Worm (Caenorhabditis elegans) whole organism, L1 larva: ENCODE measurements around the gene rep-1.

Experiments
- C16A3.4 ChIP-seq: fragments of 150-350 bp; optimal IDR thresholded peaks from 2 replicates; lab custom pipeline; 2014; ENCODE audit warnings: missing biosample characterization, missing genetic modification characterization
- C34B4.2 ChIP-seq: sonication (generic microtip); optimal IDR thresholded peaks from 2 replicates; lab custom pipeline; 2017; ENCODE audit warnings: mild to moderate bottlenecking, missing genetic modification characterization, missing compliant biosample characterization
- F16B12.6 ChIP-seq: fragments of 150-350 bp; optimal IDR thresholded peaks from 2 replicates; lab custom pipeline; 2014; ENCODE audit warnings: missing biosample characterization, missing genetic modification characterization
- Y116A8C.19 ChIP-seq: sonication (generic microtip); optimal IDR thresholded peaks from 2 replicates; lab custom pipeline; 2016; ENCODE audit warnings: missing compliant biosample characterization, missing genetic modification characterization, borderline replicate concordance
- ama-1 ChIP-seq: fragments of 150-350 bp; optimal IDR thresholded peaks from 2 replicates; lab custom pipeline; 2014
- blmp-1 ChIP-seq: fragments of 150-350 bp; optimal IDR thresholded peaks from 2 replicates; lab custom pipeline; 2014; ENCODE audit warnings: missing biosample characterization, missing genetic modification characterization
- ceh-82 ChIP-seq, 3 experiments: fragments of 150-350 bp in 1 of 3; sonication (generic microtip) in 2 of 3; optimal IDR thresholded peaks; 2 replicates each; lab custom pipeline; 2014 to 2017; ENCODE audit warnings: missing biosample characterization in 3 of 3, missing genetic modification characterization in 3 of 3
- ceh-88 ChIP-seq: fragments of 200-800 bp; sonication (Bioruptor generic); IDR thresholded peaks from 2 replicates; pipeline ENCODE4 v1.3.6; 2022; ENCODE audit warnings: missing genetic modification characterization, missing compliant biosample characterization
- ceh-90 ChIP-seq: sonication (generic microtip); optimal IDR thresholded peaks from 2 replicates; lab custom pipeline; 2016; ENCODE audit warnings: missing genetic modification characterization, missing compliant biosample characterization
- dpl-1 ChIP-seq, 3 experiments: fragments of 150-350 bp in 2 of 3; sonication (generic microtip) in 1 of 3; optimal IDR thresholded peaks; 2 replicates each; lab custom pipeline; 2014 to 2017; ENCODE audit warnings: missing biosample characterization in 3 of 3, missing genetic modification characterization in 3 of 3, missing genetic modification reagents in 3 of 3
- efl-1 ChIP-seq, 4 experiments: fragments of 150-350 bp; optimal IDR thresholded peaks in 3 of 4; peaks in 1 of 4; 1 replicate in 1 of 4; 2 replicates in 3 of 4; lab custom pipeline; 2014; ENCODE audit warnings: missing biosample characterization in 2 of 4, missing genetic modification characterization in 2 of 4, missing genetic modification reagents in 2 of 4
- efl-3 ChIP-seq: fragments of 200-800 bp; sonication (Bioruptor generic); optimal IDR thresholded peaks from 2 replicates; lab custom pipeline; 2018; ENCODE audit warnings: mild to moderate bottlenecking, missing genetic modification characterization, missing compliant biosample characterization
- elt-3 ChIP-seq, 6 experiments: fragments of 150-350 bp in 1 of 6; sonication (generic microtip); optimal IDR thresholded peaks; 2 replicates each; lab custom pipeline; 2017 to 2018; ENCODE audit warnings: missing biosample characterization in 6 of 6, missing genetic modification characterization in 6 of 6, inconsistent platforms in 1 of 6
- ets-5 ChIP-seq: fragments of 200-800 bp; sonication (Bioruptor generic); IDR thresholded peaks from 2 replicates; pipeline ENCODE4 v1.3.6; 2022; ENCODE audit warnings: missing genetic modification characterization, missing compliant biosample characterization
- fkh-10 ChIP-seq: sonication (generic microtip); optimal IDR thresholded peaks from 2 replicates; lab custom pipeline; 2017; ENCODE audit warnings: missing biosample characterization, missing genetic modification reagents, missing genetic modification characterization
- hlh-4 ChIP-seq: sonication (generic microtip); optimal IDR thresholded peaks from 2 replicates; lab custom pipeline; 2016; ENCODE audit warnings: mild to moderate bottlenecking, missing genetic modification characterization, missing compliant biosample characterization
- hpl-2 ChIP-seq: fragments of 150-350 bp; optimal IDR thresholded peaks from 2 replicates; lab custom pipeline; 2014; ENCODE audit warnings: missing biosample characterization, missing genetic modification reagents, missing genetic modification characterization
- isw-1 ChIP-seq: fragments of 200-800 bp; sonication (Bioruptor generic); IDR thresholded peaks from 2 replicates; pipeline ENCODE4 v1.3.6; 2022; ENCODE audit warnings: missing genetic modification characterization, missing compliant biosample characterization
- jun-1 ChIP-seq: fragments of 150-350 bp; optimal IDR thresholded peaks from 2 replicates; lab custom pipeline; 2014; ENCODE audit warnings: missing biosample characterization, missing genetic modification reagents, missing genetic modification characterization
- lin-13 ChIP-seq: fragments of 150-350 bp; optimal IDR thresholded peaks from 2 replicates; lab custom pipeline; 2014; ENCODE audit warnings: missing biosample characterization, missing genetic modification reagents, missing genetic modification characterization
- lin-14 ChIP-seq: fragments of 200-800 bp; sonication (Bioruptor generic); optimal IDR thresholded peaks from 2 replicates; lab custom pipeline; 2018; ENCODE audit warnings: mild to moderate bottlenecking, missing genetic modification characterization, moderate library complexity, missing compliant biosample characterization
- lin-15B ChIP-seq: fragments of 150-350 bp; sonication (generic microtip); optimal IDR thresholded peaks from 3 replicates; lab custom pipeline; 2014; ENCODE audit warnings: missing biosample characterization, missing genetic modification characterization
- lin-35 ChIP-seq, 2 experiments: fragments of 150-350 bp; optimal IDR thresholded peaks; 2 replicates each; lab custom pipeline; 2014; ENCODE audit warnings: missing biosample characterization in 2 of 2, missing genetic modification characterization in 2 of 2, missing genetic modification reagents in 2 of 2
- lin-39 ChIP-seq: fragments of 150-350 bp; optimal IDR thresholded peaks from 2 replicates; lab custom pipeline; 2014; ENCODE audit warnings: missing biosample characterization, missing genetic modification reagents, missing genetic modification characterization
- lsy-2 ChIP-seq, 2 experiments: fragments of 150-350 bp; optimal IDR thresholded peaks; 2 replicates each; lab custom pipeline; 2014; ENCODE audit warnings: missing biosample characterization in 2 of 2, missing genetic modification characterization in 2 of 2
- mef-2 ChIP-seq: fragments of 150-350 bp; optimal IDR thresholded peaks from 2 replicates; lab custom pipeline; 2014; ENCODE audit warnings: missing biosample characterization, missing genetic modification characterization
- mep-1 ChIP-seq: fragments of 150-350 bp; optimal IDR thresholded peaks from 2 replicates; lab custom pipeline; 2014; ENCODE audit warnings: missing biosample characterization, missing genetic modification characterization
- nhr-19 ChIP-seq: fragments of 200-800 bp; sonication (Bioruptor generic); conservative IDR thresholded peaks from 2 replicates; pipeline ENCODE4 v1.3.6; 2022; ENCODE audit warnings: missing genetic modification characterization, missing compliant biosample characterization
- nhr-20 ChIP-seq: sonication (generic microtip); optimal IDR thresholded peaks from 2 replicates; lab custom pipeline; 2016; ENCODE audit warnings: mild to moderate bottlenecking, missing genetic modification characterization, missing compliant biosample characterization
- nhr-47 ChIP-seq: sonication (generic microtip); optimal IDR thresholded peaks from 2 replicates; lab custom pipeline; 2016; ENCODE audit warnings: mild to moderate bottlenecking, missing genetic modification characterization, moderate library complexity, missing compliant biosample characterization
- nhr-76 ChIP-seq: sonication (generic microtip); optimal IDR thresholded peaks from 2 replicates; lab custom pipeline; 2017; ENCODE audit warnings: missing biosample characterization, missing genetic modification characterization
- nhr-77 ChIP-seq: fragments of 150-350 bp; optimal IDR thresholded peaks from 2 replicates; lab custom pipeline; 2014; ENCODE audit warnings: missing biosample characterization, missing genetic modification characterization
- nhr-84 ChIP-seq: sonication (generic microtip); optimal IDR thresholded peaks from 2 replicates; lab custom pipeline; 2017; ENCODE audit warnings: missing biosample characterization, missing genetic modification characterization
- nhr-85 ChIP-seq: sonication (generic microtip); peaks from one replicate; lab custom pipeline; 2016; ENCODE audit warnings: missing genetic modification characterization, inconsistent platforms, missing compliant biosample characterization
- nhr-90 ChIP-seq: sonication (generic microtip); optimal IDR thresholded peaks from 2 replicates; lab custom pipeline; 2016; ENCODE audit warnings: mild to moderate bottlenecking, missing genetic modification characterization, missing compliant biosample characterization; ENCODE audit not compliant: poor library complexity
- pag-3 ChIP-seq: sonication (generic microtip); optimal IDR thresholded peaks from 2 replicates; lab custom pipeline; 2017; ENCODE audit warnings: missing genetic modification characterization, mild to moderate bottlenecking, missing compliant biosample characterization, antibody characterized with exemption, borderline replicate concordance; ENCODE audit not compliant: insufficient read depth
- rnt-1 ChIP-seq: sonication (generic microtip); optimal IDR thresholded peaks from 2 replicates; lab custom pipeline; 2016; ENCODE audit warnings: mild to moderate bottlenecking, missing genetic modification characterization, moderate library complexity, missing compliant biosample characterization
- snpc-4 ChIP-seq: fragments of 150-350 bp; optimal IDR thresholded peaks from 2 replicates; lab custom pipeline; 2014; ENCODE audit warnings: missing biosample characterization, missing genetic modification characterization
- sox-4 ChIP-seq: sonication (generic microtip); optimal IDR thresholded peaks from 2 replicates; lab custom pipeline; 2016; ENCODE audit warnings: missing genetic modification characterization, missing compliant biosample characterization
- sup-37 ChIP-seq: fragments of 200-800 bp; sonication (Bioruptor generic); optimal IDR thresholded peaks from 2 replicates; lab custom pipeline; 2018; ENCODE audit warnings: mild to moderate bottlenecking, missing genetic modification characterization, missing compliant biosample characterization
- swsn-7 ChIP-seq: sonication (generic microtip); optimal IDR thresholded peaks from 2 replicates; lab custom pipeline; 2016; ENCODE audit warnings: missing genetic modification characterization, missing compliant biosample characterization
- tlp-1 ChIP-seq: fragments of 150-350 bp; optimal IDR thresholded peaks from 2 replicates; lab custom pipeline; 2014; ENCODE audit warnings: missing biosample characterization, missing genetic modification characterization
- unc-130 ChIP-seq: fragments of 150-350 bp; optimal IDR thresholded peaks from 2 replicates; lab custom pipeline; 2017; ENCODE audit warnings: missing biosample characterization, missing genetic modification characterization, inconsistent platforms
- unc-30 ChIP-seq: sonication (generic microtip); optimal IDR thresholded peaks from 2 replicates; lab custom pipeline; 2017; ENCODE audit warnings: missing biosample characterization, missing genetic modification characterization
- unc-62 ChIP-seq: fragments of 150-350 bp; optimal IDR thresholded peaks from 2 replicates; lab custom pipeline; 2014; ENCODE audit warnings: missing biosample characterization, missing genetic modification reagents, missing genetic modification characterization
- unc-98 ChIP-seq: fragments of 200-800 bp; sonication (Bioruptor generic); IDR thresholded peaks from 2 replicates; pipeline ENCODE4 v1.3.6; 2022; ENCODE audit warnings: missing genetic modification characterization, missing compliant biosample characterization
- vab-15 ChIP-seq: sonication (generic microtip); optimal IDR thresholded peaks from 2 replicates; lab custom pipeline; 2017; ENCODE audit warnings: missing genotype, mild to moderate bottlenecking, missing genetic modification characterization, missing compliant biosample characterization
- xbp-1 ChIP-seq: sonication (generic microtip); optimal IDR thresholded peaks from 2 replicates; lab custom pipeline; 2016; ENCODE audit warnings: missing genetic modification characterization, missing compliant biosample characterization
- zip-4 ChIP-seq: fragments of 200-800 bp; sonication (Bioruptor generic); optimal IDR thresholded peaks from 2 replicates; lab custom pipeline; 2018; ENCODE audit warnings: mild to moderate bottlenecking, missing genetic modification characterization, moderate library complexity, missing compliant biosample characterization

rep-1 gene

ce11 chrIII:1532777-1533473 lies 37.2 kb upstream of the rep-1 start, which contains the start of gene snf-6 (continued):
- TF ChIP-seq isw-1 (peak; percentile 16), nhr-76 (tag; lab: Kevin White, UChicago) (no peak)

ce11 chrIII:1533615-1534014 lies 36.5 kb upstream of the rep-1 start, which contains the start of gene mtg-1:
mtg-1 (plus strand) TSS chrIII:1533774.
- no peak for TF ChIP-seq ceh-88 (GFP tag; lab: Robert Waterston, UW)
- TF ChIP-seq jun-1 (tag; lab: Kevin White, UChicago) = no peak
- TF ChIP-seq lin-35 (GFP tag; optimal IDR thresholded peaks at IDR 0.05; lab: Kevin White, UChicago) = peak; percentile 36 to 48
- TF ChIP-seq lin-14 (GFP tag; lab: Kevin White, UChicago) = peak; percentile 18
- TF ChIP-seq pag-3 (tag; lab: Kevin White, UChicago) = no peak
- peak; percentile 4 for TF ChIP-seq xbp-1 (tag; lab: Kevin White, UChicago)
- TF ChIP-seq nhr-76 (tag; lab: Kevin White, UChicago) = no peak
- no peak for TF ChIP-seq elt-3 (tag; optimal IDR thresholded peaks at IDR 0.05; lab: Kevin White, UChicago)
- TF ChIP-seq vab-15 (tag; lab: Kevin White, UChicago) = no peak
- TF ChIP-seq nhr-85 (tag; lab: Kevin White, UChicago) = peak; percentile 53
- no peak for TF ChIP-seq mef-2
- 0 out of 2 replicates have a peak, but pooled peaks have one; percentile 19 for TF ChIP-seq nhr-19 (GFP tag; lab: Robert Waterston, UW)
- no peak for TF ChIP-seq nhr-77 (tag; lab: Kevin White, UChicago)
- TF ChIP-seq tlp-1 = no peak
- peak; percentile 56 for TF ChIP-seq lin-15B (tag; lab: Kevin White, UChicago)
- TF ChIP-seq isw-1 = peak; percentile 21
- 0 out of 2 replicates have a peak, but pooled peaks have one; percentile 0 for TF ChIP-seq unc-98 (GFP tag; lab: Robert Waterston, UW)
- peak; percentile 69 for TF ChIP-seq unc-130 (tag; lab: Kevin White, UChicago)
- no peak for TF ChIP-seq nhr-47
- no peak for TF ChIP-seq ama-1 (lab: Kevin White, UChicago)
- TF ChIP-seq ceh-82 (tag; optimal IDR thresholded peaks at IDR 0.05; lab: Kevin White, UChicago) = peak; percentile 16 to 43 (median 32)
- no peak for TF ChIP-seq nhr-84
- no peak for TF ChIP-seq unc-62
- no peak for TF ChIP-seq nhr-90 (tag; lab: Kevin White, UChicago)
- TF ChIP-seq lin-13 (GFP tag; lab: Kevin White, UChicago) = peak; percentile 47
- no peak for TF ChIP-seq sup-37 (GFP tag; lab: Kevin White, UChicago)
- TF ChIP-seq zip-4 (GFP tag; lab: Kevin White, UChicago) = no peak
- TF ChIP-seq efl-3 (GFP tag; lab: Kevin White, UChicago) = no peak
- peak; percentile 66 for TF ChIP-seq mep-1
- TF ChIP-seq F16B12.6 (tag; lab: Kevin White, UChicago) = peak; percentile 34
- TF ChIP-seq efl-1 (optimal IDR thresholded peaks at IDR 0.05; lab: Kevin White, UChicago) = peak; percentile 62 to 74
- peak; percentile 67 to 97 for TF ChIP-seq efl-1 (GFP tag; optimal IDR thresholded peaks at IDR 0.05 in 1 of 2; lab: Kevin White, UChicago)
- TF ChIP-seq sox-4 (tag; lab: Kevin White, UChicago) = no peak
- no peak for TF ChIP-seq rnt-1
- TF ChIP-seq unc-30 (tag; lab: Kevin White, UChicago) = no peak
- no peak for TF ChIP-seq hpl-2 (GFP tag; lab: Kevin White, UChicago)
- TF ChIP-seq nhr-20 (tag; lab: Kevin White, UChicago) = peak; percentile 27
- no peak for TF ChIP-seq Y116A8C.19
- TF ChIP-seq lsy-2 (tag; optimal IDR thresholded peaks at IDR 0.05; lab: Kevin White, UChicago) = peak; percentile 57 to 69
- TF ChIP-seq hlh-4 (tag; lab: Kevin White, UChicago) = no peak
- peak; percentile 49 for TF ChIP-seq C16A3.4 (tag; lab: Kevin White, UChicago)
- TF ChIP-seq C34B4.2 = no peak
- TF ChIP-seq swsn-7 (tag; lab: Kevin White, UChicago) = peak; percentile 33
- peak; percentile 7 for TF ChIP-seq fkh-10 (GFP tag; lab: Kevin White, UChicago)
- TF ChIP-seq blmp-1 (tag; lab: Kevin White, UChicago) = peak; percentile 7
- TF ChIP-seq ceh-90 (tag; lab: Kevin White, UChicago) = no peak
- no peak for TF ChIP-seq ets-5 (GFP tag; lab: Robert Waterston, UW)
- peak; percentile 3 for TF ChIP-seq lin-39
- peak; percentile 55 to 67 (median 60) for TF ChIP-seq dpl-1 (GFP tag; optimal IDR thresholded peaks at IDR 0.05; lab: Kevin White, UChicago)
- TF ChIP-seq snpc-4 = no peak
